Fruit fly (Drosophila melanogaster) whole organism, prepupa: Measurements from ENCODE around the gene Sf3b1.

Experiments
- CG10669 ChIP-seq: fragments of 200-800 bp; sonication (Bioruptor generic); optimal IDR thresholded peaks from 3 replicates; lab custom pipeline; 2018; ENCODE audit warnings: missing biosample characterization, mild to moderate bottlenecking, missing genetic modification characterization, moderate library complexity
- Met ChIP-seq: fragments of 200-800 bp; sonication (Bioruptor generic); optimal IDR thresholded peaks from 3 replicates; lab custom pipeline; 2016; ENCODE audit warnings: missing biosample characterization, missing genetic modification characterization

- TF ChIP-seq Met (GFP tag; lab: Kevin White, UChicago), result no peak
- peak; percentile 35 for TF ChIP-seq CG10669
Measured at dm6 chr2L:524515-524920, 43.6 kb upstream of the Sf3b1 start.
